Worm (Caenorhabditis elegans) whole organism, L3 larva: ENCODE results near the gene C25G4.2.
A peak's percentile ranks its signal among the peaks of the same experiment; 100 is the strongest.

ENCODE experiments used
- ZK546.5 ChIP-seq: sonication (generic microtip); optimal IDR thresholded peaks from 2 replicates; lab custom pipeline; 2017; ENCODE audit warnings: missing biosample characterization, missing genetic modification characterization
- ama-1 ChIP-seq: fragments of 150-350 bp; optimal IDR thresholded peaks from 2 replicates; lab custom pipeline; 2018
- ceh-16 ChIP-seq: sonication (generic microtip); optimal IDR thresholded peaks from 2 replicates; lab custom pipeline; 2017; ENCODE audit warnings: missing biosample characterization, missing genetic modification characterization
- ceh-28 ChIP-seq: fragments of 150-350 bp; optimal IDR thresholded peaks from 2 replicates; lab custom pipeline; 2014; ENCODE audit warnings: missing biosample characterization, missing genetic modification reagents, missing genetic modification characterization
- ceh-82 ChIP-seq: fragments of 150-350 bp; optimal IDR thresholded peaks from 2 replicates; lab custom pipeline; 2014; ENCODE audit warnings: missing biosample characterization, missing genetic modification characterization
- ceh-9 ChIP-seq: sonication (generic microtip); optimal IDR thresholded peaks from 2 replicates; lab custom pipeline; 2018; ENCODE audit warnings: missing biosample characterization, missing genetic modification characterization
- daf-12 ChIP-seq: fragments of 150-350 bp; optimal IDR thresholded peaks from 2 replicates; lab custom pipeline; 2014; ENCODE audit warnings: missing biosample characterization, missing genetic modification reagents, missing genetic modification characterization
- egl-27 ChIP-seq: sonication (generic microtip); optimal IDR thresholded peaks from 4 replicates; lab custom pipeline; 2017; ENCODE audit warnings: missing biosample characterization, missing genetic modification reagents, missing genetic modification characterization
- egl-5 ChIP-seq: fragments of 150-350 bp; optimal IDR thresholded peaks from 2 replicates; lab custom pipeline; 2017; ENCODE audit warnings: missing biosample characterization, missing genetic modification reagents, missing genetic modification characterization, inconsistent platforms
- elt-1 ChIP-seq: fragments of 150-350 bp; optimal IDR thresholded peaks from 2 replicates; lab custom pipeline; 2014; ENCODE audit warnings: missing biosample characterization, missing genetic modification characterization
- elt-2 ChIP-seq: sonication (generic microtip); optimal IDR thresholded peaks from 2 replicates; lab custom pipeline; 2016; ENCODE audit warnings: missing genetic modification reagents, mild to moderate bottlenecking, missing genetic modification characterization, missing compliant biosample characterization
- fkh-10 ChIP-seq: sonication (generic microtip); optimal IDR thresholded peaks from 2 replicates; lab custom pipeline; 2017; ENCODE audit warnings: missing biosample characterization, missing genetic modification reagents, missing genetic modification characterization
- fkh-2 ChIP-seq: fragments of 150-350 bp; optimal IDR thresholded peaks from 2 replicates; lab custom pipeline; 2014; ENCODE audit warnings: missing biosample characterization, missing genetic modification reagents, missing genetic modification characterization
- fos-1 ChIP-seq: fragments of 150-350 bp; optimal IDR thresholded peaks from 2 replicates; lab custom pipeline; 2014; ENCODE audit warnings: missing biosample characterization, missing genetic modification characterization
- jun-1 ChIP-seq: fragments of 150-350 bp; optimal IDR thresholded peaks from 2 replicates; lab custom pipeline; 2014; ENCODE audit warnings: missing biosample characterization, missing genetic modification reagents, missing genetic modification characterization
- lin-15B ChIP-seq: fragments of 150-350 bp; optimal IDR thresholded peaks from 2 replicates; lab custom pipeline; 2014; ENCODE audit warnings: missing biosample characterization, missing genetic modification characterization
- lin-39 ChIP-seq: fragments of 150-350 bp; optimal IDR thresholded peaks from 2 replicates; lab custom pipeline; 2018; ENCODE audit warnings: missing biosample characterization, missing genetic modification reagents, missing genetic modification characterization
- mdl-1 ChIP-seq: fragments of 150-350 bp; optimal IDR thresholded peaks from 2 replicates; lab custom pipeline; 2014; ENCODE audit warnings: missing biosample characterization, missing genetic modification characterization
- mml-1 ChIP-seq: fragments of 150-350 bp; sonication (generic microtip); optimal IDR thresholded peaks from 3 replicates; lab custom pipeline; 2014; ENCODE audit warnings: missing biosample characterization, missing genetic modification characterization
- nfya-1 ChIP-seq: sonication (generic microtip); optimal IDR thresholded peaks from 2 replicates; lab custom pipeline; 2017; ENCODE audit warnings: missing genetic modification characterization, mild to moderate bottlenecking, missing compliant biosample characterization, antibody characterized with exemption, moderate library complexity; ENCODE audit not compliant: insufficient read depth
- nhr-11 ChIP-seq: fragments of 150-350 bp; optimal IDR thresholded peaks from 2 replicates; lab custom pipeline; 2014; ENCODE audit warnings: missing biosample characterization, missing genetic modification characterization
- nhr-12 ChIP-seq: fragments of 150-350 bp; optimal IDR thresholded peaks from 2 replicates; lab custom pipeline; 2014; ENCODE audit warnings: missing biosample characterization, missing genetic modification characterization
- nhr-25 ChIP-seq: sonication (generic microtip); optimal IDR thresholded peaks from 2 replicates; lab custom pipeline; 2017; ENCODE audit warnings: missing biosample characterization, missing genetic modification characterization
- nhr-67 ChIP-seq: fragments of 150-350 bp; optimal IDR thresholded peaks from 2 replicates; lab custom pipeline; 2014; ENCODE audit warnings: missing biosample characterization, missing genetic modification characterization
- nhr-76 ChIP-seq: fragments of 150-350 bp; sonication (generic microtip); optimal IDR thresholded peaks from 5 replicates; lab custom pipeline; 2014; ENCODE audit warnings: missing biosample characterization, missing genetic modification characterization
- nhr-77 ChIP-seq: fragments of 150-350 bp; optimal IDR thresholded peaks from 2 replicates; lab custom pipeline; 2014; ENCODE audit warnings: missing biosample characterization, missing genetic modification characterization
- pha-4 ChIP-seq: fragments of 150-350 bp; optimal IDR thresholded peaks from 2 replicates; lab custom pipeline; 2014; ENCODE audit warnings: missing biosample characterization, missing genetic modification reagents, missing genetic modification characterization
- pqm-1 ChIP-seq: fragments of 150-350 bp; optimal IDR thresholded peaks from 2 replicates; lab custom pipeline; 2017; ENCODE audit warnings: missing biosample characterization, missing genetic modification characterization, inconsistent platforms
- sea-2 ChIP-seq: fragments of 150-350 bp; sonication (generic microtip); optimal IDR thresholded peaks from 4 replicates; lab custom pipeline; 2014; ENCODE audit warnings: missing biosample characterization, missing genetic modification reagents, missing genetic modification characterization
- snpc-4 ChIP-seq: fragments of 150-350 bp; optimal IDR thresholded peaks from 2 replicates; lab custom pipeline; 2014; ENCODE audit warnings: missing biosample characterization, missing genetic modification characterization
- tbx-2 ChIP-seq: sonication (generic microtip); optimal IDR thresholded peaks from 2 replicates; lab custom pipeline; 2016; ENCODE audit warnings: mild to moderate bottlenecking, missing genetic modification characterization, missing compliant biosample characterization
- unc-62 ChIP-seq: fragments of 150-350 bp; sonication (generic microtip); optimal IDR thresholded peaks from 4 replicates; lab custom pipeline; 2014; ENCODE audit warnings: missing biosample characterization, missing genetic modification reagents, missing genetic modification characterization
- zag-1 ChIP-seq: fragments of 150-350 bp; optimal IDR thresholded peaks from 2 replicates; lab custom pipeline; 2014; ENCODE audit warnings: missing biosample characterization, missing genetic modification characterization
- ztf-11 ChIP-seq: fragments of 150-350 bp; optimal IDR thresholded peaks from 2 replicates; lab custom pipeline; 2014; ENCODE audit warnings: missing biosample characterization, missing genetic modification characterization
- ztf-4 ChIP-seq: fragments of 150-350 bp; optimal IDR thresholded peaks from 2 replicates; lab custom pipeline; 2014; ENCODE audit warnings: missing biosample characterization, missing genetic modification characterization

The C25G4.2 gene

ce11 chrIV:12427687-12428284 is 16.0 kb downstream of the C25G4.2 start:
- no peak for TF ChIP-seq nhr-11
- TF ChIP-seq mml-1 (tag; lab: Kevin White, UChicago), result no peak
- TF ChIP-seq egl-5, result no peak
- TF ChIP-seq jun-1 (tag; lab: Kevin White, UChicago), result no peak
- TF ChIP-seq daf-12 (tag; lab: Kevin White, UChicago), result no peak
- TF ChIP-seq elt-1, result no peak
- no peak for TF ChIP-seq ztf-4 (tag; lab: Kevin White, UChicago)
- TF ChIP-seq lin-39, result no peak
- TF ChIP-seq, all 47 proteins: peak for 0

DNA sequence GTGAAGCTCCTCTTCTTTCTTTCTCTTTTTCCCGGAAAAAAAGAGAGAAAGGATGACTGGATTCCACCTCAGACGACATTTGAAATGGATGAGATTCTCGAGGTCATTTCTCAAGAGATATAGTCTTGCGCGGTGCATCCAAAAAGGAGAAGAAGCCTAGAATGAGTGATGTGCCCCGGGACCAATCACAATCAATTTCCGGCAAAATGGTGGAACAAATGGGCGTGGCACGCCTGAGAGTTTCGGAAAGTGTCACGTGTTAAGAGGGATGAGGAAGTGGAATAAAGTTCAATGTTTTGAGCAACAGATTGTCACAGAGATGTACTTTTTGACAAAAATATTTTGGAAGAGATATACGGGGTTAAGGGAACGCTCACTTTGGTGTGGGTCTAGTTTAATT is 18.2 kb downstream of the C25G4.2 start:
- TF ChIP-seq nhr-11 (no peak), nfya-1 (tag; lab: Kevin White, UChicago) (peak; percentile 55), fkh-2 (tag; lab: Kevin White, UChicago) (no peak), fos-1 (tag; lab: Kevin White, UChicago) (no peak), daf-12 (tag; lab: Kevin White, UChicago) (no peak), nhr-76 (tag; lab: Kevin White, UChicago) (no peak), lin-15B (tag; lab: Kevin White, UChicago) (no peak), unc-62 (GFP tag; lab: Kevin White, UChicago) (peak; percentile 67), lin-39 (peak; percentile 87)

ce11 chrIV:12420455-12420854 is 23.4 kb downstream of the C25G4.2 start, which contains the start of gene ugt-65:
TSS of gene ugt-65 (plus strand) at chrIV:12420683.
- TF ChIP-seq elt-2 (tag; lab: Kevin White, UChicago), result peak; percentile 93
- no peak for TF ChIP-seq ceh-9 (tag; lab: Kevin White, UChicago)
- no peak for TF ChIP-seq nhr-11
- TF ChIP-seq ceh-16 (tag; lab: Kevin White, UChicago), result no peak
- no peak for TF ChIP-seq snpc-4 (tag; lab: Kevin White, UChicago)
- TF ChIP-seq unc-62 (GFP tag; lab: Kevin White, UChicago), result no peak
- TF ChIP-seq tbx-2 (tag; lab: Kevin White, UChicago), result no peak
- TF ChIP-seq nhr-12, result no peak
- TF ChIP-seq nhr-67 (tag; lab: Kevin White, UChicago), result no peak
- peak; percentile 24 for TF ChIP-seq pha-4 (tag; lab: Kevin White, UChicago)
- no peak for TF ChIP-seq nhr-25 (tag; lab: Kevin White, UChicago)
- no peak for TF ChIP-seq egl-5
- no peak for TF ChIP-seq nhr-77 (tag; lab: Kevin White, UChicago)
- no peak for TF ChIP-seq jun-1 (tag; lab: Kevin White, UChicago)
- TF ChIP-seq ztf-4 (tag; lab: Kevin White, UChicago), result no peak
- TF ChIP-seq pqm-1 (tag; lab: Kevin White, UChicago), result peak; percentile 85
- no peak for TF ChIP-seq ama-1 (lab: Kevin White, UChicago)
- TF ChIP-seq ZK546.5 (tag; lab: Kevin White, UChicago), result no peak
- no peak for TF ChIP-seq mml-1 (tag; lab: Kevin White, UChicago)
- no peak for TF ChIP-seq ceh-82
- TF ChIP-seq daf-12 (tag; lab: Kevin White, UChicago), result no peak
- no peak for TF ChIP-seq mdl-1 (tag; lab: Kevin White, UChicago)
- no peak for TF ChIP-seq ceh-28
- no peak for TF ChIP-seq egl-27 (tag; lab: Kevin White, UChicago)
- no peak for TF ChIP-seq sea-2 (GFP tag; lab: Kevin White, UChicago)
- TF ChIP-seq elt-1, result no peak
- TF ChIP-seq lin-15B (tag; lab: Kevin White, UChicago), result no peak
- TF ChIP-seq, all 47 proteins: peak for 3

DNA sequence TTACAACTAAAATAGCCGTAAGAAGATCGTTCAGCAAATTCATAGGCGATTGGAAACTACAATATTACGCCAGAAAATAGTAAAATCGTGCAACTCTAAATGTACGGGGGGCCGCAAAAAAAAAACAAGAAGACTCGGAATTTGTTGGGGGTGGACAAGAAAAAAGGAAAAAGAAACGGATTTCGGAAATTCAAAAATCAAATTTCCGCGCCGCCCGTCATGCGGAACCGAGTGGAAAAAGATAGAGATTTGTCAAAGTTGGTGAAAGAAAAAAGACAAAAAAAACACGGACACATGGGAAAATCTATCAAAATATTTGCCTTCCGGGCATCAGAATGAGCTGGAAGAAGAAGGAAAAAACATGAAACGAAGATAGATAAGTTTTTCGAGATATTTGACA is 24.5 kb downstream of the C25G4.2 start:
- peak; percentile 12 for TF ChIP-seq nfya-1 (tag; lab: Kevin White, UChicago)
- TF ChIP-seq zag-1 (tag; lab: Kevin White, UChicago), result no peak
- TF ChIP-seq elt-2 (tag; lab: Kevin White, UChicago), result no peak
- TF ChIP-seq fkh-10 (GFP tag; lab: Kevin White, UChicago), result peak; percentile 5
- no peak for TF ChIP-seq ama-1 (lab: Kevin White, UChicago)
- TF ChIP-seq lin-39, result no peak
- no peak for TF ChIP-seq ztf-11
